Worm (Caenorhabditis elegans): ENCODE measurements around the gene K10D11.3.

ce11 chrIV:12942633-12943032, 43.3 kb downstream of the K10D11.3 start, which contains the start of gene dct-19:
- TF ChIP-seq F13C5.2 (tag; optimal IDR thresholded peaks at IDR 0.05) (no peak), flt-1 (GFP tag; IDR thresholded peaks at IDR 0.05) (no peak), ets-7 (tag; optimal IDR thresholded peaks at IDR 0.05) (no peak), sea-1 (GFP tag; conservative IDR thresholded peaks at IDR 0.05) (no peak), ama-1 (optimal IDR thresholded peaks at IDR 0.05) (no peak), hnd-1 (tag; optimal IDR thresholded peaks at IDR 0.05) (no peak), aly-1 (tag; optimal IDR thresholded peaks at IDR 0.05) (no peak), hmbx-1 (tag; optimal IDR thresholded peaks at IDR 0.05) (no peak), hmg-4 (GFP tag; optimal IDR thresholded peaks at IDR 0.05) (no peak)
